Fruit fly (Drosophila melanogaster) whole organism, embryonic: ENCODE results near the gene Esyt2.

Experiments used
- ATbp ChIP-seq: fragments of 200-800 bp; sonication (Bioruptor generic); optimal IDR thresholded peaks from 2 replicates; lab custom pipeline; 2017; ENCODE audit warnings: missing biosample characterization, mild to moderate bottlenecking, missing genetic modification characterization, missing genetic modification reagents
- Ada2b ChIP-seq: fragments of 200-800 bp; sonication (Bioruptor generic); IDR thresholded peaks from 2 replicates; pipeline ENCODE4 v1.3.6; 2022; ENCODE audit warnings: missing biosample characterization, missing genetic modification characterization
- Asciz ChIP-seq: fragments of 200-800 bp; sonication (Bioruptor generic); optimal IDR thresholded peaks from 2 replicates; lab custom pipeline; 2017; ENCODE audit warnings: missing biosample characterization, mild to moderate bottlenecking, missing genetic modification characterization, missing genetic modification reagents
- B-H1 ChIP-seq: fragments of 200-800 bp; sonication (Bioruptor generic); IDR thresholded peaks from 3 replicates; pipeline ENCODE4 v1.3.6; 2022; ENCODE audit warnings: missing biosample characterization, missing genetic modification characterization
- Bdp1 ChIP-seq: fragments of 200-800 bp; sonication (Bioruptor generic); optimal IDR thresholded peaks from 3 replicates; lab custom pipeline; 2016; ENCODE audit warnings: missing biosample characterization, missing genetic modification characterization
- Bgb ChIP-seq: fragments of 200-800 bp; sonication (Bioruptor generic); IDR thresholded peaks from 2 replicates; pipeline ENCODE4 v1.3.6; 2022; ENCODE audit warnings: missing biosample characterization, missing genetic modification characterization; ENCODE audit not compliant: partially characterized antibody
- CG12744 ChIP-seq: fragments of 200-800 bp; sonication (Bioruptor generic); optimal IDR thresholded peaks from 2 replicates; lab custom pipeline; 2016; ENCODE audit warnings: missing biosample characterization, missing genetic modification characterization
- CG13894 ChIP-seq: fragments of 200-800 bp; sonication (Bioruptor generic); optimal IDR thresholded peaks from 3 replicates; lab custom pipeline; 2018; ENCODE audit warnings: missing biosample characterization, mild to moderate bottlenecking, missing genetic modification characterization, moderate library complexity
- CG14667 ChIP-seq: fragments of 200-800 bp; sonication (Bioruptor generic); IDR thresholded peaks from 2 replicates; pipeline ENCODE4 v1.3.6; 2022; ENCODE audit warnings: missing biosample characterization, missing genetic modification characterization
- CG15011 ChIP-seq: fragments of 200-800 bp; sonication (Bioruptor generic); optimal IDR thresholded peaks from 3 replicates; lab custom pipeline; 2018; ENCODE audit warnings: missing biosample characterization, mild to moderate bottlenecking, missing genetic modification characterization
- CG15269 ChIP-seq: fragments of 200-800 bp; sonication (Bioruptor generic); optimal IDR thresholded peaks from 2 replicates; lab custom pipeline; 2018; ENCODE audit warnings: missing biosample characterization, mild to moderate bottlenecking, missing genetic modification characterization, moderate library complexity
- CG15601 ChIP-seq: fragments of 200-800 bp; sonication (Bioruptor generic); optimal IDR thresholded peaks from 3 replicates; lab custom pipeline; 2019; ENCODE audit warnings: missing biosample characterization, mild to moderate bottlenecking, missing genetic modification characterization, moderate library complexity
- CG1602 ChIP-seq: fragments of 200-800 bp; sonication (Bioruptor generic); optimal IDR thresholded peaks from 3 replicates; lab custom pipeline; 2016; ENCODE audit warnings: missing biosample characterization, missing genetic modification characterization
- CG17186 ChIP-seq: fragments of 200-800 bp; sonication (Bioruptor generic); optimal IDR thresholded peaks from 3 replicates; lab custom pipeline; 2017; ENCODE audit warnings: missing biosample characterization, missing genetic modification reagents, missing genetic modification characterization
- CG17361 ChIP-seq: fragments of 200-800 bp; sonication (Bioruptor generic); IDR thresholded peaks from 3 replicates; pipeline ENCODE4 v1.3.6; 2022; ENCODE audit warnings: missing biosample characterization, missing genetic modification characterization
- CG30020 ChIP-seq: fragments of 200-800 bp; optimal IDR thresholded peaks from 2 replicates; lab custom pipeline; 2019; ENCODE audit warnings: missing biosample characterization, mild to moderate bottlenecking, missing genetic modification characterization, moderate library complexity
- CG42726 ChIP-seq: fragments of 200-800 bp; sonication (Bioruptor generic); IDR thresholded peaks from 2 replicates; pipeline ENCODE4 v1.3.6; 2022; ENCODE audit warnings: missing biosample characterization, missing genetic modification characterization; ENCODE audit not compliant: partially characterized antibody
- CG4360 ChIP-seq: fragments of 200-800 bp; sonication (Bioruptor generic); IDR thresholded peaks from 2 replicates; pipeline ENCODE4 v1.3.6; 2022; ENCODE audit warnings: missing biosample characterization, missing genetic modification characterization
- CG7271 ChIP-seq: fragments of 200-800 bp; sonication (Bioruptor generic); optimal IDR thresholded peaks from 2 replicates; lab custom pipeline; 2018; ENCODE audit warnings: missing biosample characterization, mild to moderate bottlenecking, missing genetic modification characterization, moderate library complexity
- CG7556 ChIP-seq: fragments of 200-800 bp; sonication (Bioruptor generic); optimal IDR thresholded peaks from 2 replicates; lab custom pipeline; 2017; ENCODE audit warnings: missing biosample characterization, mild to moderate bottlenecking, missing genetic modification characterization
- CG7987 ChIP-seq: fragments of 200-800 bp; sonication (Bioruptor generic); optimal IDR thresholded peaks from 2 replicates; lab custom pipeline; 2018; ENCODE audit warnings: missing biosample characterization, mild to moderate bottlenecking, missing genetic modification characterization, moderate library complexity
- CG8290 ChIP-seq, 3 experiments: fragments of 200-800 bp; sonication (Bioruptor generic); optimal IDR thresholded peaks; 2 replicates each; lab custom pipeline; 2016 to 2019; ENCODE audit warnings: missing biosample characterization in 3 of 3, missing genetic modification characterization in 3 of 3, mild to moderate bottlenecking in 2 of 3, moderate library complexity in 1 of 3
- CG9932 ChIP-seq: fragments of 200-800 bp; sonication (Bioruptor generic); IDR thresholded peaks from 2 replicates; pipeline ENCODE4 v1.3.6; 2022; ENCODE audit warnings: missing biosample characterization, missing genetic modification characterization
- H15 ChIP-seq: fragments of 200-800 bp; sonication (Bioruptor generic); IDR thresholded peaks from 3 replicates; pipeline ENCODE4 v1.3.6; 2022; ENCODE audit warnings: missing biosample characterization, missing genetic modification characterization
- H2.0 ChIP-seq: fragments of 200-800 bp; sonication (Bioruptor generic); IDR thresholded peaks from 2 replicates; pipeline ENCODE4 v1.3.6; 2022; ENCODE audit warnings: missing biosample characterization, missing genetic modification characterization
- HLH3B ChIP-seq: fragments of 200-800 bp; sonication (Bioruptor generic); IDR thresholded peaks from 2 replicates; pipeline ENCODE4 v1.3.6; 2022; ENCODE audit warnings: missing biosample characterization, missing genetic modification characterization
- Lhr ChIP-seq: fragments of 200-800 bp; sonication (Bioruptor generic); optimal IDR thresholded peaks from 3 replicates; lab custom pipeline; 2017; ENCODE audit warnings: mild to moderate bottlenecking, missing biosample characterization, missing genetic modification reagents, missing genetic modification characterization
- Lpt ChIP-seq: fragments of >200 bp; optimal IDR thresholded peaks from 2 replicates; lab custom pipeline; 2018; ENCODE audit warnings: missing biosample characterization, missing genetic modification characterization
- Myb ChIP-seq: fragments of 200-800 bp; sonication (Bioruptor generic); optimal IDR thresholded peaks from 2 replicates; lab custom pipeline; 2016; ENCODE audit warnings: missing biosample characterization, missing genetic modification characterization
- NC2β ChIP-seq: fragments of 200-800 bp; sonication (Bioruptor generic); optimal IDR thresholded peaks from 2 replicates; lab custom pipeline; 2016; ENCODE audit warnings: missing biosample characterization, missing genetic modification characterization
- Nf-YC ChIP-seq: fragments of 200-800 bp; optimal IDR thresholded peaks from 3 replicates; lab custom pipeline; 2019; ENCODE audit warnings: missing biosample characterization, mild to moderate bottlenecking, missing genetic modification characterization, moderate library complexity
- Sox102F ChIP-seq: fragments of 200-800 bp; sonication (Bioruptor generic); optimal IDR thresholded peaks from 2 replicates; lab custom pipeline; 2018; ENCODE audit warnings: missing biosample characterization, mild to moderate bottlenecking, missing genetic modification characterization, moderate library complexity
- al ChIP-seq: fragments of 200-800 bp; sonication (Bioruptor generic); IDR thresholded peaks from 2 replicates; pipeline ENCODE4 v1.3.6; 2022; ENCODE audit warnings: missing biosample characterization, missing genetic modification characterization
- btn ChIP-seq: fragments of 200-800 bp; sonication (Bioruptor generic); optimal IDR thresholded peaks from 2 replicates; lab custom pipeline; 2016; ENCODE audit warnings: missing biosample characterization, missing genetic modification characterization
- caup ChIP-seq: fragments of 200-800 bp; sonication (Bioruptor generic); optimal IDR thresholded peaks from 3 replicates; lab custom pipeline; 2017; ENCODE audit warnings: missing biosample characterization, mild to moderate bottlenecking, missing genetic modification characterization, moderate library complexity; ENCODE audit not compliant: severe bottlenecking
- corto ChIP-seq: fragments of 200-800 bp; sonication (Bioruptor generic); optimal IDR thresholded peaks from 2 replicates; lab custom pipeline; 2016; ENCODE audit warnings: missing biosample characterization, mild to moderate bottlenecking, missing genetic modification characterization, moderate library complexity
- gcm ChIP-seq: fragments of 200-800 bp; sonication (Bioruptor generic); optimal IDR thresholded peaks from 2 replicates; lab custom pipeline; 2019; ENCODE audit warnings: missing biosample characterization, mild to moderate bottlenecking, missing genetic modification characterization, moderate library complexity
- grn ChIP-seq: fragments of 200-800 bp; sonication (Bioruptor generic); optimal IDR thresholded peaks from 3 replicates; lab custom pipeline; 2017; ENCODE audit warnings: missing biosample characterization, missing genetic modification characterization
- inv ChIP-seq: fragments of 200-800 bp; sonication (Bioruptor generic); IDR thresholded peaks from 2 replicates; pipeline ENCODE4 v1.3.6; 2022; ENCODE audit warnings: missing biosample characterization, missing genetic modification characterization; ENCODE audit not compliant: partially characterized antibody
- ken ChIP-seq: fragments of 200-800 bp; sonication (Bioruptor generic); IDR thresholded peaks from 3 replicates; pipeline ENCODE4 v1.3.6; 2022; ENCODE audit warnings: missing biosample characterization, missing genetic modification characterization
- kni ChIP-seq: fragments of 200-800 bp; sonication (Bioruptor generic); optimal IDR thresholded peaks from 3 replicates; lab custom pipeline; 2017; ENCODE audit warnings: mild to moderate bottlenecking, missing biosample characterization, missing genetic modification reagents, missing genetic modification characterization
- pb ChIP-seq: fragments of 200-800 bp; sonication (Bioruptor generic); optimal IDR thresholded peaks from 3 replicates; lab custom pipeline; 2016; ENCODE audit warnings: missing biosample characterization, missing genetic modification characterization
- schlank ChIP-seq: fragments of 200-800 bp; sonication (Bioruptor generic); optimal IDR thresholded peaks from 2 replicates; lab custom pipeline; 2018; ENCODE audit warnings: missing biosample characterization, mild to moderate bottlenecking, missing genetic modification characterization
- sim ChIP-seq: fragments of 200-800 bp; sonication (Bioruptor generic); IDR thresholded peaks from 2 replicates; pipeline ENCODE4 v1.3.6; 2022; ENCODE audit warnings: missing biosample characterization, missing genetic modification characterization
- sisA ChIP-seq: fragments of 200-800 bp; sonication (Bioruptor generic); IDR thresholded peaks from 2 replicates; pipeline ENCODE4 v1.3.6; 2022; ENCODE audit warnings: missing biosample characterization, missing genetic modification characterization
- sr ChIP-seq: fragments of 200-800 bp; sonication (Bioruptor generic); IDR thresholded peaks from 3 replicates; pipeline ENCODE4 v1.3.6; 2022; ENCODE audit warnings: missing biosample characterization, missing genetic modification characterization
- ssp ChIP-seq: fragments of 200-800 bp; sonication (Bioruptor generic); IDR thresholded peaks from 2 replicates; pipeline ENCODE4 v1.3.6; 2022; ENCODE audit warnings: missing biosample characterization, missing genetic modification characterization
- stwl ChIP-seq: fragments of 200-800 bp; sonication (Bioruptor generic); optimal IDR thresholded peaks from 3 replicates; lab custom pipeline; 2018; ENCODE audit warnings: missing biosample characterization, mild to moderate bottlenecking, missing genetic modification characterization, moderate library complexity
- tap ChIP-seq: fragments of 200-800 bp; optimal IDR thresholded peaks from 3 replicates; lab custom pipeline; 2019; ENCODE audit warnings: missing biosample characterization, mild to moderate bottlenecking, missing genetic modification characterization, moderate library complexity
- toy ChIP-seq: fragments of 200-800 bp; sonication (Bioruptor generic); IDR thresholded peaks from 2 replicates; pipeline ENCODE4 v1.3.6; 2022; ENCODE audit warnings: missing biosample characterization, missing genetic modification characterization

The Esyt2 gene

dm6 chr3R:24585042-24585698 is 40.7 kb downstream of the Esyt2 start, which contains the start of the genes CG13625 and mld (continued):
- no peak for TF ChIP-seq H2.0 (GFP tag; lab: Robert Waterston, UW)
- no peak for TF ChIP-seq ssp (GFP tag; lab: Robert Waterston, UW)
- TF ChIP-seq ATbp (GFP tag; lab: Kevin White, UChicago) = no peak
- no peak for TF ChIP-seq B-H1
- TF ChIP-seq Nf-YC (tag; lab: Kevin White, UChicago) = peak; percentile 29
- no peak for TF ChIP-seq H15 (GFP tag; lab: Robert Waterston, UW)
- no peak for TF ChIP-seq Myb (GFP tag; lab: Kevin White, UChicago)
- no peak for TF ChIP-seq CG30020 (tag; lab: Kevin White, UChicago)
- no peak for TF ChIP-seq caup (GFP tag; lab: Kevin White, UChicago)
- TF ChIP-seq NC2β (GFP tag; lab: Kevin White, UChicago) = no peak
- no peak for TF ChIP-seq Bdp1 (GFP tag; lab: Kevin White, UChicago)
- no peak for TF ChIP-seq Sox102F
- TF ChIP-seq grn (GFP tag; lab: Kevin White, UChicago) = no peak
- no peak for TF ChIP-seq CG42726 (GFP tag; lab: Robert Waterston, UW)
- no peak for TF ChIP-seq CG15011 (GFP tag; lab: Kevin White, UChicago)
- TF ChIP-seq al (GFP tag; lab: Robert Waterston, UW) = no peak
- TF ChIP-seq Asciz (GFP tag; lab: Kevin White, UChicago) = no peak
- no peak for TF ChIP-seq inv (GFP tag; lab: Robert Waterston, UW)
- no peak for TF ChIP-seq Lpt (GFP tag; lab: Kevin White, UChicago)
- TF ChIP-seq schlank (tag; lab: Kevin White, UChicago) = no peak
- peak; percentile 68 for TF ChIP-seq Lhr (GFP tag; lab: Kevin White, UChicago)
- no peak for TF ChIP-seq CG14667
- no peak for TF ChIP-seq tap (tag; lab: Kevin White, UChicago)
- no peak for TF ChIP-seq CG15601 (tag; lab: Kevin White, UChicago)
- TF ChIP-seq CG7556 (GFP tag; lab: Kevin White, UChicago) = no peak
- TF ChIP-seq CG17186 = peak; percentile 100
- no peak for TF ChIP-seq CG4360 (GFP tag; lab: Robert Waterston, UW)
- no peak for TF ChIP-seq CG15269 (tag; lab: Kevin White, UChicago)
- no peak for TF ChIP-seq corto (GFP tag; lab: Kevin White, UChicago)
- TF ChIP-seq Bgb (GFP tag; lab: Robert Waterston, UW) = no peak
- TF ChIP-seq CG13894 (tag; lab: Kevin White, UChicago) = no peak
- TF ChIP-seq ken (GFP tag; lab: Robert Waterston, UW) = no peak
- TF ChIP-seq CG7987 (GFP tag; lab: Kevin White, UChicago) = no peak
- TF ChIP-seq btn (GFP tag; lab: Kevin White, UChicago) = no peak
- peak; percentile 19 for TF ChIP-seq stwl (tag; lab: Kevin White, UChicago)
- TF ChIP-seq pb (GFP tag; lab: Kevin White, UChicago) = no peak
- no peak for TF ChIP-seq sim (GFP tag; lab: Robert Waterston, UW)
- no peak for TF ChIP-seq CG8290 (GFP tag; optimal IDR thresholded peaks at IDR 0.05; lab: Kevin White, UChicago)
- TF ChIP-seq CG8290 (tag; optimal IDR thresholded peaks at IDR 0.05; lab: Kevin White, UChicago) = peak in 1 of 2 experiments; percentile 19
- TF ChIP-seq toy = no peak
- no peak for TF ChIP-seq CG1602 (GFP tag; lab: Kevin White, UChicago)
- TF ChIP-seq CG7271 (tag; lab: Kevin White, UChicago) = no peak
- TF ChIP-seq sisA (GFP tag; lab: Robert Waterston, UW) = no peak
- no peak for TF ChIP-seq gcm (GFP tag; lab: Kevin White, UChicago)
- no peak for TF ChIP-seq Ada2b (GFP tag; lab: Robert Waterston, UW)
- TF ChIP-seq sr (GFP tag; lab: Robert Waterston, UW) = no peak
- no peak for TF ChIP-seq HLH3B (GFP tag; lab: Robert Waterston, UW)
- no peak for TF ChIP-seq CG17361 (GFP tag; lab: Robert Waterston, UW)
- no peak for TF ChIP-seq kni (GFP tag; lab: Kevin White, UChicago)
- no peak for TF ChIP-seq CG9932 (GFP tag; lab: Robert Waterston, UW)
- no peak for TF ChIP-seq CG12744 (GFP tag; lab: Kevin White, UChicago)
